Fruit fly (Drosophila melanogaster) whole organism, embryonic: Measurements from ENCODE around the gene fmt.

Experiments used
- B-H2 ChIP-seq: fragments of 200-800 bp; sonication (Bioruptor generic); optimal IDR thresholded peaks from 2 replicates; lab custom pipeline; 2018; ENCODE audit warnings: missing biosample characterization, mild to moderate bottlenecking, missing genetic modification characterization
- BEAF-32 ChIP-seq: fragments of 200-800 bp; sonication (Bioruptor generic); optimal IDR thresholded peaks from 3 replicates; lab custom pipeline; 2017; ENCODE audit warnings: missing biosample characterization, missing genetic modification characterization, mild to moderate bottlenecking, moderate library complexity, missing genetic modification reagents
- Bteb2 ChIP-seq: fragments of 200-800 bp; sonication (Bioruptor generic); optimal IDR thresholded peaks from 2 replicates; lab custom pipeline; 2016; ENCODE audit warnings: missing biosample characterization, missing genetic modification characterization
- CG10366 ChIP-seq: fragments of 200-800 bp; sonication (Bioruptor generic); IDR thresholded peaks from 2 replicates; pipeline ENCODE4 v1.3.6; 2022; ENCODE audit warnings: missing biosample characterization, missing genetic modification characterization
- CG11085 ChIP-seq: fragments of 200-800 bp; sonication (Bioruptor generic); IDR thresholded peaks from 2 replicates; pipeline ENCODE4 v1.3.6; 2022; ENCODE audit warnings: missing biosample characterization, missing genetic modification characterization
- CG12299 ChIP-seq: fragments of 200-800 bp; sonication (Bioruptor generic); optimal IDR thresholded peaks from 2 replicates; lab custom pipeline; 2018; ENCODE audit warnings: missing biosample characterization, mild to moderate bottlenecking, missing genetic modification characterization
- CG1233 ChIP-seq: fragments of 200-800 bp; sonication (Bioruptor generic); optimal IDR thresholded peaks from 4 replicates; lab custom pipeline; 2018; ENCODE audit warnings: missing biosample characterization, mild to moderate bottlenecking, missing genetic modification characterization
- CG12391 ChIP-seq: fragments of 200-800 bp; sonication (Bioruptor generic); optimal IDR thresholded peaks from 3 replicates; lab custom pipeline; 2018; ENCODE audit warnings: missing biosample characterization, mild to moderate bottlenecking, missing genetic modification characterization, moderate library complexity
- CG13775 ChIP-seq: fragments of 200-800 bp; sonication (Bioruptor generic); optimal IDR thresholded peaks from 3 replicates; lab custom pipeline; 2017; ENCODE audit warnings: missing biosample characterization, mild to moderate bottlenecking, missing genetic modification characterization
- CG15011 ChIP-seq: fragments of 200-800 bp; sonication (Bioruptor generic); optimal IDR thresholded peaks from 3 replicates; lab custom pipeline; 2018; ENCODE audit warnings: missing biosample characterization, mild to moderate bottlenecking, missing genetic modification characterization
- CG17359 ChIP-seq: fragments of 200-800 bp; sonication (Bioruptor generic); optimal IDR thresholded peaks from 3 replicates; lab custom pipeline; 2018; ENCODE audit warnings: missing biosample characterization, mild to moderate bottlenecking, missing genetic modification characterization, moderate library complexity
- CG17385 ChIP-seq: fragments of 200-800 bp; sonication (Bioruptor generic); optimal IDR thresholded peaks from 3 replicates; lab custom pipeline; 2018; ENCODE audit warnings: missing biosample characterization, mild to moderate bottlenecking, missing genetic modification characterization
- CG18599 ChIP-seq: fragments of 200-800 bp; sonication (Bioruptor generic); optimal IDR thresholded peaks from 3 replicates; lab custom pipeline; 2017; ENCODE audit warnings: missing biosample characterization, missing genetic modification characterization, mild to moderate bottlenecking, moderate library complexity, missing genetic modification reagents
- CG18764 ChIP-seq: fragments of 200-800 bp; sonication (Bioruptor generic); optimal IDR thresholded peaks from 3 replicates; lab custom pipeline; 2016; ENCODE audit warnings: missing biosample characterization, missing genetic modification characterization
- CG2889 ChIP-seq: fragments of 200-800 bp; sonication (Bioruptor generic); IDR thresholded peaks from 3 replicates; pipeline ENCODE4 v1.3.6; 2022; ENCODE audit warnings: missing biosample characterization, missing genetic modification characterization
- CG4707 ChIP-seq: fragments of 200-800 bp; sonication (Bioruptor generic); optimal IDR thresholded peaks from 2 replicates; lab custom pipeline; 2018; ENCODE audit warnings: missing biosample characterization, mild to moderate bottlenecking, missing genetic modification characterization, moderate library complexity
- CG6854 ChIP-seq: fragments of 200-800 bp; sonication (Bioruptor generic); optimal IDR thresholded peaks from 3 replicates; lab custom pipeline; 2017; ENCODE audit warnings: missing biosample characterization, mild to moderate bottlenecking, missing genetic modification characterization
- CG7357 ChIP-seq: fragments of 200-800 bp; sonication (Bioruptor generic); IDR thresholded peaks from 3 replicates; pipeline ENCODE4 v1.3.6; 2022; ENCODE audit warnings: missing biosample characterization, missing genetic modification characterization
- CG7556 ChIP-seq: fragments of 200-800 bp; sonication (Bioruptor generic); optimal IDR thresholded peaks from 2 replicates; lab custom pipeline; 2017; ENCODE audit warnings: missing biosample characterization, mild to moderate bottlenecking, missing genetic modification characterization
- E2f1 ChIP-seq: fragments of 200-800 bp; sonication (Bioruptor generic); IDR thresholded peaks from 2 replicates; pipeline ENCODE4 v1.3.6; 2022; ENCODE audit warnings: missing biosample characterization, missing genetic modification characterization
- Hr78 ChIP-seq, 2 experiments: fragments of 200-800 bp in 1 of 2; fragments of >200 bp in 1 of 2; sonication (Bioruptor generic) in 1 of 2; optimal IDR thresholded peaks; 2 replicates each; lab custom pipeline; 2017 to 2019; ENCODE audit warnings: missing biosample characterization in 2 of 2, missing genetic modification characterization in 2 of 2, mild to moderate bottlenecking in 1 of 2, moderate library complexity in 1 of 2
- Lim3 ChIP-seq: fragments of 200-800 bp; sonication (Bioruptor generic); IDR thresholded peaks from 2 replicates; pipeline ENCODE4 v1.3.6; 2022; ENCODE audit warnings: missing biosample characterization, missing genetic modification characterization
- Med ChIP-seq: fragments of 200-800 bp; sonication (Bioruptor generic); peaks from one replicate; lab custom pipeline; 2016; ENCODE audit warnings: missing biosample characterization, missing genetic modification characterization, mild to moderate bottlenecking, inconsistent platforms, moderate library complexity
- NFAT ChIP-seq: fragments of 200-800 bp; sonication (Bioruptor generic); IDR thresholded peaks from 2 replicates; pipeline ENCODE4 v1.3.6; 2022; ENCODE audit warnings: missing biosample characterization, missing genetic modification characterization
- Nf-YC ChIP-seq: fragments of 200-800 bp; optimal IDR thresholded peaks from 3 replicates; lab custom pipeline; 2019; ENCODE audit warnings: missing biosample characterization, mild to moderate bottlenecking, missing genetic modification characterization, moderate library complexity
- Ravus ChIP-seq: fragments of 200-800 bp; sonication (Bioruptor generic); IDR thresholded peaks from 2 replicates; pipeline ENCODE4 v1.3.6; 2022; ENCODE audit warnings: missing biosample characterization, missing genetic modification characterization
- Scr ChIP-seq: fragments of 200-800 bp; sonication (Bioruptor generic); IDR thresholded peaks from 2 replicates; pipeline ENCODE4 v1.3.6; 2022; ENCODE audit warnings: missing biosample characterization, missing genetic modification characterization; ENCODE audit not compliant: partially characterized antibody
- Sox100B ChIP-seq: fragments of 200-800 bp; sonication (Bioruptor generic); optimal IDR thresholded peaks from 3 replicates; lab custom pipeline; 2018; ENCODE audit warnings: missing biosample characterization, mild to moderate bottlenecking, missing genetic modification characterization
- ab ChIP-seq: fragments of 200-800 bp; sonication (Bioruptor generic); optimal IDR thresholded peaks from 2 replicates; lab custom pipeline; 2016; ENCODE audit warnings: missing biosample characterization, missing genetic modification characterization
- btn ChIP-seq: fragments of 200-800 bp; sonication (Bioruptor generic); optimal IDR thresholded peaks from 2 replicates; lab custom pipeline; 2016; ENCODE audit warnings: missing biosample characterization, missing genetic modification characterization
- cg ChIP-seq: fragments of 200-800 bp; sonication (Bioruptor generic); optimal IDR thresholded peaks from 3 replicates; lab custom pipeline; 2019; ENCODE audit warnings: missing biosample characterization, mild to moderate bottlenecking, missing genetic modification characterization, moderate library complexity
- ci ChIP-seq: fragments of 200-800 bp; sonication (Bioruptor generic); IDR thresholded peaks from 3 replicates; pipeline ENCODE4 v1.3.6; 2022; ENCODE audit warnings: missing biosample characterization, missing genetic modification characterization
- crol ChIP-seq: fragments of 200-800 bp; sonication (Bioruptor generic); IDR thresholded peaks from 2 replicates; pipeline ENCODE4 v1.3.6; 2022; ENCODE audit warnings: missing biosample characterization, missing genetic modification characterization
- dimm ChIP-seq: fragments of 200-800 bp; sonication (Bioruptor generic); IDR thresholded peaks from 2 replicates; pipeline ENCODE4 v1.3.6; 2022; ENCODE audit warnings: missing biosample characterization, missing genetic modification characterization
- dmrt11E ChIP-seq: fragments of 200-800 bp; sonication (Bioruptor generic); optimal IDR thresholded peaks from 3 replicates; lab custom pipeline; 2018; ENCODE audit warnings: missing biosample characterization, mild to moderate bottlenecking, missing genetic modification characterization, moderate library complexity
- eve ChIP-seq, 2 experiments: fragments of >200 bp; optimal IDR thresholded peaks; 2 replicates each; lab custom pipeline; 2017; ENCODE audit warnings: missing biosample characterization in 2 of 2, missing genetic modification characterization in 2 of 2
- ftz-f1 ChIP-seq: fragments of 200-800 bp; sonication (Bioruptor generic); optimal IDR thresholded peaks from 2 replicates; lab custom pipeline; 2016; ENCODE audit warnings: missing biosample characterization, missing genetic modification characterization
- ham ChIP-seq: fragments of 200-800 bp; sonication (Bioruptor generic); IDR thresholded peaks from 2 replicates; pipeline ENCODE4 v1.3.6; 2022; ENCODE audit warnings: missing biosample characterization, missing genetic modification characterization
- maf-S ChIP-seq: fragments of 200-800 bp; sonication (Bioruptor generic); optimal IDR thresholded peaks from 2 replicates; lab custom pipeline; 2016; ENCODE audit warnings: missing biosample characterization, missing genetic modification characterization
- org-1 ChIP-seq: fragments of 200-800 bp; sonication (Bioruptor generic); optimal IDR thresholded peaks from 2 replicates; lab custom pipeline; 2017; ENCODE audit warnings: missing biosample characterization, missing genetic modification characterization
- ranshi ChIP-seq: fragments of 200-800 bp; sonication (Bioruptor generic); IDR thresholded peaks from 2 replicates; pipeline ENCODE4 v1.3.6; 2022; ENCODE audit warnings: missing biosample characterization, missing genetic modification characterization
- row ChIP-seq: fragments of 200-800 bp; sonication (Bioruptor generic); IDR thresholded peaks from 3 replicates; pipeline ENCODE4 v1.3.6; 2022; ENCODE audit warnings: missing biosample characterization, missing genetic modification characterization
- schlank ChIP-seq: fragments of 200-800 bp; sonication (Bioruptor generic); optimal IDR thresholded peaks from 2 replicates; lab custom pipeline; 2018; ENCODE audit warnings: missing biosample characterization, mild to moderate bottlenecking, missing genetic modification characterization
- seq ChIP-seq: fragments of 200-800 bp; sonication (Bioruptor generic); IDR thresholded peaks from 2 replicates; pipeline ENCODE4 v1.3.6; 2022; ENCODE audit warnings: missing biosample characterization, missing genetic modification characterization
- tgo ChIP-seq: fragments of 200-800 bp; sonication (Bioruptor generic); IDR thresholded peaks from 3 replicates; pipeline ENCODE4 v1.3.6; 2022; ENCODE audit warnings: missing biosample characterization, missing genetic modification characterization
- tio ChIP-seq: fragments of 200-800 bp; sonication (Bioruptor generic); optimal IDR thresholded peaks from 2 replicates; lab custom pipeline; 2017; ENCODE audit warnings: missing biosample characterization, missing genetic modification characterization, inconsistent platforms
- tll ChIP-seq, 2 experiments: fragments of 200-800 bp in 1 of 2; fragments of >200 bp in 1 of 2; sonication (Bioruptor generic) in 1 of 2; optimal IDR thresholded peaks; 2 replicates each; lab custom pipeline; 2017 to 2019; ENCODE audit warnings: missing biosample characterization in 2 of 2, missing genetic modification characterization in 2 of 2, mild to moderate bottlenecking in 1 of 2, moderate library complexity in 1 of 2
- toy ChIP-seq: fragments of 200-800 bp; sonication (Bioruptor generic); IDR thresholded peaks from 2 replicates; pipeline ENCODE4 v1.3.6; 2022; ENCODE audit warnings: missing biosample characterization, missing genetic modification characterization
- tx ChIP-seq: fragments of 200-800 bp; sonication (Bioruptor generic); optimal IDR thresholded peaks from 2 replicates; lab custom pipeline; 2016; ENCODE audit warnings: missing biosample characterization, missing genetic modification characterization
- z ChIP-seq: fragments of 200-800 bp; sonication (Bioruptor generic); IDR thresholded peaks from 3 replicates; pipeline ENCODE4 v1.3.6; 2022; ENCODE audit warnings: missing biosample characterization, missing genetic modification characterization

The fmt gene

DNA sequence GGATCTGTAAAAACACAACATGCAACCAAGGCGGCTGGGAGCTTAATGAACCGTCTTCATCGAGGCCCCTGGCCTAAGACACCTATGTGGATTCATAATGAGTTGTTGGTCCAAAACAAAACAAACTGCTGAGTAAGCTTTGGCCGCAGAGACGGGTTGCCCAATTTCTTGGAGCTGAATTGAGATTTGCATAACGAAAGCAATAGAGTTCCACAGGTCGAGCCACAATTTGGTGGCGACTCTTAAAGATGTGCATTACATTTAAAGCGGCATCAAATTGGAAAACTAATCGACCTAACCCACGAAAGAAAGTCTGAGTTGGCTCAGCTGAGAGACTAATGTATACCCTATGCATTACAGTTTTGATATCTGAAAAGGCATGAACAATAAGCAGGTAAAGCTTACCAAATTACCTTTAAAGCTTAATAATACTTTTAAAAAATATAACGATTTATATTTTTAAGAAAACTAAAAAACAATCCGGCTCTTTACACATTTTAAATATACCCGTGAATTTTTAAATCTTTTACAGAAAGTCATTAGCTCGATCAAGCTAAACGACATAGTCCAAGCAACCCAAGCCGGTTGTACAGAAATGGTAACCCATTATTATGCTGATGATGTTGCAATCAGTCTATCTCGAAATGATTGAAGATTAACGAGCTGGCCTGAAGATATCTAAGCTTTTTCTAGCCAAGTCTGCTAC, 16.2 kb downstream of the fmt start, which contains the start of gene CG13297 (continued):
- TF ChIP-seq CG12391 (tag; lab: Kevin White, UChicago) = peak; percentile 44
- TF ChIP-seq CG12299 (tag; lab: Kevin White, UChicago) = peak; percentile 12
- no peak for TF ChIP-seq CG11085 (GFP tag; lab: Robert Waterston, UW)
- TF ChIP-seq CG17359 (tag; lab: Kevin White, UChicago) = peak; percentile 68
- no peak for TF ChIP-seq cg (GFP tag; lab: Kevin White, UChicago)
- TF ChIP-seq Med (GFP tag; lab: Kevin White, UChicago) = peak; percentile 1
- no peak for TF ChIP-seq dimm
- no peak for TF ChIP-seq ham (GFP tag; lab: Robert Waterston, UW)
- peak; percentile 61 for TF ChIP-seq CG10366 (GFP tag; lab: Robert Waterston, UW)
- no peak for TF ChIP-seq ab (GFP tag; lab: Kevin White, UChicago)
- TF ChIP-seq CG7357 (GFP tag; lab: Robert Waterston, UW) = no peak
- no peak for TF ChIP-seq Nf-YC (tag; lab: Kevin White, UChicago)
- TF ChIP-seq CG1233 = peak; percentile 45
- no peak for TF ChIP-seq Ravus (GFP tag; lab: Robert Waterston, UW)
- peak; percentile 21; the same call in 1 of the 2 replicates for TF ChIP-seq ranshi
- TF ChIP-seq CG15011 (GFP tag; lab: Kevin White, UChicago) = no peak
- TF ChIP-seq tx (GFP tag; lab: Kevin White, UChicago) = no peak
- TF ChIP-seq tio (GFP tag; lab: Kevin White, UChicago) = peak; percentile 32
- peak; percentile 84 for TF ChIP-seq Sox100B (GFP tag; lab: Kevin White, UChicago)
- TF ChIP-seq CG13775 (GFP tag; lab: Kevin White, UChicago) = no peak
- no peak for TF ChIP-seq crol (GFP tag; lab: Robert Waterston, UW)
- peak in 1 of 2 experiments; percentile 76 for TF ChIP-seq Hr78 (GFP tag; optimal IDR thresholded peaks at IDR 0.05; lab: Kevin White, UChicago)
- TF ChIP-seq Lim3 (GFP tag; lab: Robert Waterston, UW) = no peak
- no peak for TF ChIP-seq toy (GFP tag; lab: Robert Waterston, UW)
- no peak for TF ChIP-seq CG2889 (GFP tag; lab: Robert Waterston, UW)
- no peak for TF ChIP-seq maf-S
- peak; percentile 20 for TF ChIP-seq CG17385 (GFP tag; lab: Kevin White, UChicago)
- no peak for TF ChIP-seq ci (GFP tag; lab: Robert Waterston, UW)
- no peak for TF ChIP-seq seq
- peak; percentile 44; the same call in 1 of the 2 replicates for TF ChIP-seq E2f1 (GFP tag; lab: Robert Waterston, UW)
- no peak for TF ChIP-seq tll (GFP tag; optimal IDR thresholded peaks at IDR 0.05; lab: Kevin White, UChicago)
- TF ChIP-seq z (GFP tag; lab: Robert Waterston, UW) = no peak
- no peak for TF ChIP-seq BEAF-32
- peak; percentile 37 for TF ChIP-seq CG18599 (GFP tag; lab: Kevin White, UChicago)
- TF ChIP-seq CG18764 = no peak
- peak; percentile 37 for TF ChIP-seq org-1 (GFP tag; lab: Kevin White, UChicago)
- no peak for TF ChIP-seq CG6854 (GFP tag; lab: Kevin White, UChicago)
- no peak for TF ChIP-seq btn (GFP tag; lab: Kevin White, UChicago)
- no peak for TF ChIP-seq schlank (tag; lab: Kevin White, UChicago)
- no peak for TF ChIP-seq ftz-f1
- peak; percentile 70 for TF ChIP-seq row
- TF ChIP-seq Bteb2 (GFP tag; lab: Kevin White, UChicago) = no peak
- peak; percentile 60; the same call in 2 of the 3 replicates for TF ChIP-seq tgo (GFP tag; lab: Robert Waterston, UW)
- TF ChIP-seq CG7556 (GFP tag; lab: Kevin White, UChicago) = peak; percentile 55
- TF ChIP-seq NFAT = no peak
- TF ChIP-seq dmrt11E (tag; lab: Kevin White, UChicago) = no peak
- no peak for TF ChIP-seq CG4707 (GFP tag; lab: Kevin White, UChicago)
- TF ChIP-seq B-H2 = no peak
- no peak for TF ChIP-seq Scr (GFP tag; lab: Robert Waterston, UW)
- peak in 1 of 2 experiments; percentile 48 for TF ChIP-seq eve (GFP tag; optimal IDR thresholded peaks at IDR 0.05; lab: Kevin White, UChicago)
